Worm (Caenorhabditis elegans): ENCODE data around the gene col-123.
"Not testable (repeated sequence)": the region's sequence is repeated elsewhere in the genome, so short reads cannot be mapped to it uniquely, and the experiment has no call there.

Gene col-123

DNA sequence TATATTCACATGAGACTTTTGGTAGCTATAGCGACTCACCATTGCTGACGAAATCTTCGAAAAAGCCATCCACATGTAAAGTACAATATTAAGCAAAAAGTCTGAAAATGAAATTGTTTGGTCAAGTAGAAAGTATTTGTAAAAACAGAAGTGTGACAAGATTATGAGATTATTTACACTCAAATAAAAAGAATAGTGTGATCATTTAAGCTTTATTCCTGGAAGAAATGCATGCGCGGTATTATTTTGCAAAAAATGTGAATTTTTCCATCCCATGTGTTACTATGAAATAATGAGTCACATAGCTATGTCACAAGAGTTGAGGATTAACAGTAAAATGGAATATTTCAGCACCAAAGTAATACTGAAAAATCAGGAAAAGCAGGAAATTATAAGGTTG lies 11.1 kb upstream of the col-123 start, which contains the start of gene dct-15:
dct-15 (minus strand) TSS at position 101 of the 400 bp plus-strand sequence.
- TF ChIP-seq unc-62 (GFP tag; optimal IDR thresholded peaks at IDR 0.05): no peak

DNA sequence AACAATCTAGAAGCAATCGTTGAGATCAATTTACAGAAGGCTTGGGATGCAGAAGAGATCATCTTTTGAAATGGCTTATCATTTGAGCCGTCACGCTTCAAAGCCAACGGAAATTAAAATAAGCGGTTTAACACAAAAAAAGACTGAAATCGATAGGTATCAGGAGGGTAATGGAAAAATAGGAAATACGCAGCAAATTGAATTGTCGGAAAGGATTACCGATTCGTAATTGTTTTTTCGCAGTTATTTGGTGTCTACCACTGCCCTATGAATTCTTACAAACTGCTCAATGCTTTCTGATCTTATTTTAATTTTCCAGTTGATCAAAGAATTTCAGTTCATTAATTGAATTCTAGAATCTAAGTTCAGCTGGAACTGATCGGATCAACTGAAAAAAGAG lies 10.2 kb upstream of the col-123 start:
- no peak for TF ChIP-seq unc-62 (GFP tag; optimal IDR thresholded peaks at IDR 0.05)

DNA sequence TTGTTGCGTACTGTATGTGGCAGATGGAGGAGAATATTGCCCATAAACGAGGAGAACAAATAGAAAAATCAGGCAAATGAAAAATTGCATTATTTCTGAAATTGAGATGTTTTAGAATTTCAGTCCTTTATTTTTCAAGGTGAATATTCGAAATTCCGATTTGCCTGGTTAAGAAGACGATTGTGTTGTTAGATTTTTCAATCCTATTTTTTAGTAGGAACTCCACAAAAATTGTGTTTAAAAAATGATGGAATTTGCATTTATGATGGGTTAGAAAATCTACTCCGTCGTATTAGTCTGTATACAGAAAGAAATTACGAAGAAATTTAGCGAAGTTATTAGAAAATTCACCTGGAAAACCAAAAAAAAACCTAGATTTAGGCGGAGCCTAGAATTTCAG lies 6.3 kb upstream of the col-123 start, which contains the start of gene egl-20:
egl-20 (minus strand) TSS at position 101 of the 400 bp plus-strand sequence.
- TF ChIP-seq unc-62 (GFP tag; optimal IDR thresholded peaks at IDR 0.05): no peak

DNA sequence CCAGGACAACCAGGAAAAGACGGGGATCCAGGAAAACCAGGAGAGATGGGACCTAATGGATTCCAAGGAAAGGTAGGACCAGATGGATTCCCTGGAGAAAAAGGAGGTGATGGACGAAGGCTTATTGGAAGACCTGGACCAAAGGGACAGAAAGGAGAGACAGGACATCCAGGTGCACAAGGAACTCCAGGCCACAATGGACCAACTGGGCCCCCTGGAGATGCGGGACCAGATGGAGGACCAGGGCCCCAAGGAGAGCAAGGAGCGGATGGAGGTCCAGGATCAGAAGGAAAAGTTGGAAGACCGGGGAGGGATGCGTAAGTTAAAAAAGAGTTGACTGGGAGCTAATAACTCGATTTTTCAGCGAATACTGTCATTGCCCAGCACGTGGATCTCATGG lies 864 bp downstream of the col-123 start:
- no peak for TF ChIP-seq unc-62 (GFP tag; optimal IDR thresholded peaks at IDR 0.05)

DNA sequence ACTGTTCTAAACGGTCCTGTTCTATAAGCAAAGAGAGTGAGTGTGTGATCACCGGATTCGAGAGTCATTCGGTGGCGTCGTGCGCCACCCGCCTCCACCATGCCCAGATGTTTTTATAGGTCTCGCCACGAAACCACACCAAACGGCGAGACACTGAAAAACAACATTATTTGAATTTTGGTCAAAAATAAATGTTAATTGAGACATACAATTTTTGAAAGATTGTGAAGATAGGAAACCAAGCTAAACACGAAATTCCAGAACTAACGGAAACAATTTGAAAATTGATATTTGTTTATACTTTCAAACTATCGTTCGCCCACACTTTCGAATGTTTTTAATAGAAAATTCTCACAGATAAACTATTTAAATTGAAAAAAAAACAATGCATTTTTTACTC lies 2.8 kb downstream of the col-123 start, which contains the start of gene catp-6:
catp-6 (minus strand) TSS at position 101 of the 400 bp plus-strand sequence.
- no peak for TF ChIP-seq unc-62 (GFP tag; optimal IDR thresholded peaks at IDR 0.05)

DNA sequence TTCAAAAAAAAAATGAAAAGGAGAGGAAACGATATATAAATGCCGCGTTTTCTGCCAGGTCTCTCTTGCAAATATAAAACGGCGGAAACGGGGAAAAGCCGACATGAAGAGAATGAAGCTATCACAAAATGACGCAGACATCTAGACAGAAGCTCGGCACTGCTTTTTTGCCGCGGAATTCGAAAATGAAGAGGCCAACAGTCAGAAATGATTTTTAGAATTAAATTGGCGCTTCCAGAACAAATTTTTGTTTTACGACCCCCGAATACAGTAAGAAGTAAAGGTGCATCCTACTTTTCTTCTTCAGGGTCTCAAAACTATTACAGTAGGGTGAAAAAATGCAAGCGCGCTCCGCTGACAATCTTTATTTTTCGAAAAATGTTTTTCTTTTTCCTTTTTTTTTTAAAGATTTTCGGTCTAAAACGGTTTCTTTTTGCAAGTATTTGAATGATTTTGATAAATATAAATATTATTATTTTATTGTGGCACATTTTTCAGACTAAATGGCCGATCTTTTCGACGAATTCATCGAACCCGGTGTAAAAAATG lies 3.5 kb downstream of the col-123 start, which contains the start of gene mtr-4:
mtr-4 (plus strand) TSS at position 499 of the 549 bp plus-strand sequence.
- TF ChIP-seq unc-62 (GFP tag; optimal IDR thresholded peaks at IDR 0.05): no peak

DNA sequence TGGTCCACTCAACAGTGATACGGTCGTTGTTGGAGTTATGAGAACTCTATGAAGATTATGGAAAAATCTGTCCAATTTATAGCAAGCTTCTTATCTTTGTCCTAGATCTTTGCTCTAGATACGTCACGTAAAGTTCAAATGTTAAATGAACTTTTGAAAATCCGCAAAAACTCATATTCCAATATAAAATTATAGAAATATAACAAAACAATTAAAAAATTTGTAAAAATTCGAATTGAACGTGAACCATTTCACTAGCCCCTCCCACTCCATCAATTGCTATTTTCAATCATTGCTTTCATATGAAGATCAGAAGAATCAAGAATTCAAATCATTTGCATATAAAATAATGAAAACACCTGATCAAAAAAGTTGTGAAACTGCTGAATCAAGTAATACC lies 10.9 kb downstream of the col-123 start, which contains the start of gene kin-21:
kin-21 (plus strand) TSS at position 301 of the 400 bp plus-strand sequence.
- no peak for TF ChIP-seq unc-62 (GFP tag; optimal IDR thresholded peaks at IDR 0.05)

DNA sequence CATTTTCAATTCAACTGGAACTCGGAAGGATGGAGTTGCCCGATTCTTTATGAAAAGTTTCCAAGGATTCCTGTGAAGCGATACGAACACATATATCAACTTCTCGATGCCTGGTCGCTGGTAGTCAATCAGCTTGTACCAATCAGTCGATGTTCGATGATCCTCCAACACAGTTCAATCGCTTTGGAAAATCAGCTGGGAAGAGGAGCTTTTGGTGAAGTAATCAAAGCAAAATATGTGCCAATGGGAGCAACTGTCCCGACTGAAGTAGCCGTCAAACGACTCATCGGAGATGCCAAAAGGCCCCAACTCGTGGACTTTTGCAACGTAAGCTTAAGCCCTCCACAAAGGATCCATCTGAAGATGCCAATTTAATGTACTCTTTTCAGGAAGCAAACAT lies 11.6 kb downstream of the col-123 start:
- TF ChIP-seq unc-62 (GFP tag; optimal IDR thresholded peaks at IDR 0.05): no peak

DNA sequence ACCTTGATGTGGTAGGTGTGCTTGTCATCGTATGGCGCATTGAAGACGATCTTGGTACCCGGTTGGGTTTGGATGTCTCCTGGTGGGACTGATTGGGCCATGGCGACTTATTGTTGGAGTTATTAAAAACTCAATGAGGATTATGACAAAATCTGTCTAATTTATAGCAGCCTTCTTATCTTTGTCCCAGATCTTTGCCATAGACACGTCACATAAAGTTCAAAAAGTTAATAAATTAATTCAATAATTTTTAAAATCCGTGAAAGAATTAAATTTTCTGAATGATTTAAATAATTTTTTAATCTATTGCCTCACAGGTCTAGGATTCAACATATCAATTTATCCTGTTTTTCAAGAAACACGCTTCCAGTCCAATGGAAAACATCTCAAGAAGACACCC lies 14.6 kb downstream of the col-123 start, which contains the start of gene msp-81:
msp-81 (minus strand) TSS at position 101 of the 400 bp plus-strand sequence.
- TF ChIP-seq unc-62 (GFP tag; optimal IDR thresholded peaks at IDR 0.05): no peak

DNA sequence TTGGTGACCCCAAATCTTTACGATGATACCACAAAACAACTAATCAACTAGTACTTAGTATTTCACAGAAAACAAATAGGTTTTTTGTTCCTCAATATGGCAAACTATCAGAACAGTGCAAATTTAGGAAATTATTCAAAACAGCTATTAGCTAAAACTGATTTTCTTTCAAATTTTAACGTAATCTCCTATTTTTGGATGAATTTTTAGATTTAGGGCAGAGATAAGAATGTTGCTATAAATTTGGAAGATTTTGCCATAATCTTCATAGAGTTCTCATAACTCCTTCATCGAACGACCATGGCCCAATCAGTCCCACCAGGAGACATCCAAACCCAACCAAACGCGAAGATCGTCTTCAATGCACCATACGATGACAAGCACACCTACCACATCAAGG lies 15.6 kb downstream of the col-123 start, which contains the start of gene msp-10:
msp-10 (plus strand) TSS at position 301 of the 400 bp plus-strand sequence.
- TF ChIP-seq unc-62 (GFP tag; optimal IDR thresholded peaks at IDR 0.05): not testable (repeated sequence)

DNA sequence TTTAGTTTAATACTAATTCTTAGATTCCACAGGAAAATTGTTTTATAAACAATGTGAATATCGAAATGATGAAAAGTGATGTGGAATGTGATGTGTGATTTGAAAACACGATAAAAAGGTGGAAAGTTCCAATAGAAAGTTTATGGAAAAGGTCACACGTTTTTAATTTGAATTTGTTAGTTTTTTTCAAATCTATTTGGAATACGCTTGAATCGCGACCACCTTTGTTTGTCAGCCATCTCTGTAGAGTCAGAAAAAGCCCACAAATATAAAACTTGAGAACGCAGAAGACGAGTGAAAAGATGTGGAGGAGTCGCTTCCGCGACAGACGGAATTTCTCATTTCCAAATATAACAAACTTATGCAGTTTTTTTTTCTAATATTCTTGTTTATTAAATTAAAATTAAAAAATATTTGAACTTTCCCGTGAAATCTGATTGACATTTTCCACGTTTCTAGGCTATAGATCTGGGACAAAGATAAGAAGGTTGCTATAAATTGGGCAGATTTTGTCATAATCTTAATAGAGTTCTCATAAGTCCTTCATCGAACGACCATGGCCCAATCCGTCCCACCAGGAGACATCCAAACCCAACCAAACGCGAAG lies 19.4 kb downstream of the col-123 start, which contains the start of the genes kin-24 and msp-56:
kin-24 (minus strand) TSS at position 101 of the 607 bp plus-strand sequence.
msp-56 (plus strand) TSS at position 557 of the 607 bp plus-strand sequence.
- no peak for TF ChIP-seq unc-62 (GFP tag; optimal IDR thresholded peaks at IDR 0.05)

DNA sequence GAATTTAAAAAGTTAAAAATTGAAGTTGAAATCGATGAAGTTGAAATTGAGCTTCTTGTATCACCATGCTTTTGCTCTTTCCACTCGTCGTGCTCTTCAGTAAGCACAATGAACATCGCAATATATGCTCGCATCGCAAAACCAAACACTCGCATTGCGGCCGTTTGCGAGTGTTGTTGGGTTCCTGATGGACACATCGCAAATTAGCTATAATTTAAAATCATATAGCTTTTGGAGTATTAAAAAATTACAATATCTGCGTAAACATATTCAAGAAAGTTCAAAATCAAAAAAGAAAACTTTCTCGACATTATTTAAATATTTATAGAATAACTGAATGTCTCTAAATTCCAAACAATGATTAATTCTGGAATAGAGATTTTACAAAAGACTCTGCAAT lies 20.4 kb downstream of the col-123 start, which contains the start of gene K07F5.17:
K07F5.17 (plus strand) TSS at position 301 of the 400 bp plus-strand sequence.
- no peak for TF ChIP-seq unc-62 (GFP tag; optimal IDR thresholded peaks at IDR 0.05)

DNA sequence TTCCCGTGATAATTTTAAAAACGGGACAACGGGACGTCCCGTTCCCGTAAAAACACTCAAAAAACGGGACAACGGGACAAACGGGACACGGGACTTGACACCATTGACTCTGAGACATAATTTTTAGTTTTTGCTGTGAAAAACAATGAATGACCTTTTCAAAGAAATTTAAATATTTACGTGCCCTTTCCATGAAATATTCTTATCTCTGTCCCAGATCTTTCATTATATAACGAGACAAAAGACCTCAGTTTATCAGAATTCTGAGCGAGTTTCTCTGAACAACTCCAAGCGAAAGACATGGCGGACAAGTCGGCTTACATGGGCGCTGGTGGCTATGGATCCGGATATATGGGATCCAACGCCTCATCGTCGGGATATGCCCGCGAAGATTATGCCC lies 22.0 kb downstream of the col-123 start, which contains the start of gene nspd-2:
nspd-2 (plus strand) TSS at position 301 of the 400 bp plus-strand sequence.
- no peak for TF ChIP-seq unc-62 (GFP tag; optimal IDR thresholded peaks at IDR 0.05)

DNA sequence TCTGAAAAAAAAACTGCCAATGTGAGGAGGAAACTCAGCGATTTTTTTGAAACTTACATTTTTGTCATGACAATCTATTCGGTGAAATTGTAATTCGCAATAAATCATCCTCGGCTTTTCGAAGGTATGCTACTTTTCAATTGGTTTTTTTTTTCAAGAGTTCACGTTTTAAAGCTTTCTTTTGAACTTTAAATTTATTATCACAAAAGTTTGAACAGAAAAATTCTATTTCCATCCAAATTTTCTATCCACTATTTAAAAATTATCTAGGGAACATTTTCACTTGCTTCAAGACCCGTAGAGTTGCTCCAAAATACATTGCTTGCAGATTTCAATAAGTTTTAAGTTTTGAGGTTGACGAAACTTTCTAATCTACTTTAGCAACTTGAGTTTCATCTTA lies 24.9 kb downstream of the col-123 start, which contains the start of gene K07F5.6:
K07F5.6 (minus strand) TSS at position 101 of the 400 bp plus-strand sequence.
- no peak for TF ChIP-seq unc-62 (GFP tag; optimal IDR thresholded peaks at IDR 0.05)

DNA sequence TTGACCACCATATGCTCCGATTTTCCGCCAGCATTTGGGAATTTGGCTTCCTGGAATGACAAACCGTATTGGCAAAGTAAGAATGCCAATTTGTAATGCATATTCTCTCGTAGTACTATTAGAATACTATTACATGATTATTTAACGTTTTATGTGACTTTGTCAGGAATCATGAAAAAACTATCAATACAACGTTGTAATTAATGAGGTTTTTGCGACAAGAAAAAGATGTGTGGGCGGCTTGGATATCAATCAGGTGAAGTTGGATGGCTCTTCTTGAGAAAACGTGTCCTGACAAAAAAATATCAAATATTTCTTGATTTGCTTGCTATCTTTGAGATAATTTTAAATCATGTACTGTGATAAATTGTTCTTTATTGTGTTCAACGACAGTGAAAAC lies 26.4 kb downstream of the col-123 start, which contains the start of gene K07F5.7:
K07F5.7 (minus strand) TSS at position 101 of the 400 bp plus-strand sequence.
- no peak for TF ChIP-seq unc-62 (GFP tag; optimal IDR thresholded peaks at IDR 0.05)

DNA sequence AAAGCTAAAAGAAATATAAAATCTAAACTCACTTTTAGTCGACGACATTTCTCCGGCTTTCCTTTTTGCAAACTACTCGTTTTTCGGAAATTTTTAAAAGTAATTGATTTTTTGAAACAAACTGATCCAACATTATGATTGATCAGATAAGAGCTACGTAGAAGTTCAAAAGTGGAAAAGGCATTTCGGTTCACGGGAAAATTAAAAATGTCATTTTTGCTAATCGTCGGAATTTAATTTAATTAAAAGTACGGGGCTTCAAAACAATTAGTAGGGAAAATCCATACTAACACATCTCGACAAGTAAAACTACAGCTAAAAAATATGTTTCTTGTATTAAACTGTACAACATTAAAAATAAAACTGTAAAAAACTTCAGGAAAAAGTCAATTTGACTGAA lies 27.9 kb downstream of the col-123 start, which contains the start of gene K07F5.8:
K07F5.8 (minus strand) TSS at position 101 of the 400 bp plus-strand sequence.
- TF ChIP-seq unc-62 (GFP tag; optimal IDR thresholded peaks at IDR 0.05): no peak
